Worm (Caenorhabditis elegans) whole organism, early embryonic: Measurements from ENCODE around the gene rgs-5.

ENCODE experiments used
- B0310.2 ChIP-seq: sonication (generic microtip); optimal IDR thresholded peaks from 2 replicates; lab custom pipeline; 2016; ENCODE audit warnings: mild to moderate bottlenecking, missing genetic modification characterization, missing compliant biosample characterization
- F13C5.2 ChIP-seq: sonication (generic microtip); optimal IDR thresholded peaks from 2 replicates; lab custom pipeline; 2017; ENCODE audit warnings: mild to moderate bottlenecking, missing genetic modification characterization, inconsistent platforms, missing compliant biosample characterization
- aly-1 ChIP-seq: sonication (generic microtip); optimal IDR thresholded peaks from 2 replicates; lab custom pipeline; 2016; ENCODE audit warnings: missing genetic modification characterization, missing compliant biosample characterization
- ama-1 ChIP-seq: fragments of 150-350 bp; optimal IDR thresholded peaks from 2 replicates; lab custom pipeline; 2014
- ceh-36 ChIP-seq: sonication (generic microtip); optimal IDR thresholded peaks from 2 replicates; lab custom pipeline; 2016; ENCODE audit warnings: missing genetic modification characterization, inconsistent platforms, missing compliant biosample characterization
- ets-7 ChIP-seq: sonication (generic microtip); optimal IDR thresholded peaks from 2 replicates; lab custom pipeline; 2016; ENCODE audit warnings: missing genotype, missing genetic modification characterization, missing compliant biosample characterization
- flt-1 ChIP-seq: fragments of 200-800 bp; sonication (Bioruptor generic); IDR thresholded peaks from 2 replicates; pipeline ENCODE4 v1.3.6; 2022; ENCODE audit warnings: missing genetic modification characterization, missing compliant biosample characterization
- hmg-4 ChIP-seq: fragments of 200-800 bp; sonication (Bioruptor generic); optimal IDR thresholded peaks from 2 replicates; lab custom pipeline; 2018; ENCODE audit warnings: mild to moderate bottlenecking, missing genetic modification characterization, missing compliant biosample characterization
- pes-1 ChIP-seq: fragments of 200-800 bp; sonication (Bioruptor generic); IDR thresholded peaks from 2 replicates; pipeline ENCODE4 v1.3.6; 2022; ENCODE audit warnings: missing genetic modification reagents, missing genetic modification characterization, missing compliant biosample characterization
- tbx-37 ChIP-seq: fragments of 200-800 bp; sonication (Bioruptor generic); conservative IDR thresholded peaks from 2 replicates; pipeline ENCODE4 v1.3.6; 2022; ENCODE audit warnings: missing genetic modification reagents, missing genetic modification characterization, missing compliant biosample characterization

DNA sequence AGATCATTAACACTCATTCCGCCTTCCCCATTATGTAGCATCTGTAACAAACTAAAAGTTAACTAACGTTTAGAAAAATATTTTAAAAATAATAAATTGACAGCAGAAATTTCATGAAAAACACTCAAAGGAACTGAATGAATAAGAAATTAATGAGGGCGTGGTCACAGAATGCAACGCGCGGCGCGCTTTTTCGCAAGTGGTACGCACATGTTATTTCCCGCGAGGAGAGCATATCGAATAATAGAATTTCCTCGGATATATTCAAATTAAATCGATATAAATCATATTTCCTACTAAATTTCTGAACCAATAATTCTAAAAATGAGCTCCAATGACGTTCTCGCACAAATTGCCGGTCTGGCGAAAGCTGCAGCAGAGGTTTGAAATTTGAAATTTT lies 5.7 kb upstream of the rgs-5 start, which contains the start of the genes abi-1 and arle-14:
- no peak for TF ChIP-seq ama-1 (lab: Kevin White, UChicago)
- no peak for TF ChIP-seq hmg-4 (GFP tag; lab: Kevin White, UChicago)
- TF ChIP-seq F13C5.2: peak; percentile 61
- TF ChIP-seq ets-7 (tag; lab: Kevin White, UChicago): no peak
- no peak for TF ChIP-seq B0310.2 (tag; lab: Kevin White, UChicago)
- no peak for TF ChIP-seq aly-1
- TF ChIP-seq pes-1 (GFP tag; lab: Robert Waterston, UW): no peak
- no peak for TF ChIP-seq flt-1 (GFP tag; lab: Robert Waterston, UW)
- TF ChIP-seq ceh-36: no peak
- TF ChIP-seq tbx-37 (GFP tag; lab: Robert Waterston, UW): no peak
